Worm (Caenorhabditis elegans): ENCODE measurements around the gene nlp-69.

- TF ChIP-seq snpc-4 (tag; optimal IDR thresholded peaks at IDR 0.05) (no peak), ZK546.5 (tag; optimal IDR thresholded peaks at IDR 0.05) (no peak), fos-1 (tag; optimal IDR thresholded peaks at IDR 0.05) (no peak), ztf-4 (tag; optimal IDR thresholded peaks at IDR 0.05) (no peak), tbx-2 (tag; optimal IDR thresholded peaks at IDR 0.05) (no peak), unc-39 (tag; optimal IDR thresholded peaks at IDR 0.05) (no peak), ztf-11 (tag; optimal IDR thresholded peaks at IDR 0.05) (no peak), skn-1 (tag; optimal IDR thresholded peaks at IDR 0.05) (no peak), ceh-28 (tag; optimal IDR thresholded peaks at IDR 0.05) (peak; percentile 94), nhr-25 (tag; optimal IDR thresholded peaks at IDR 0.05) (no peak), egl-27 (tag; optimal IDR thresholded peaks at IDR 0.05) (no peak), ama-1 (optimal IDR thresholded peaks at IDR 0.05) (no peak)
These were observed 9.6 kb upstream of the nlp-69 start for ce11 chrV:20104417-20104816.

All from whole organism, L3 larva.